Worm (Caenorhabditis elegans): Measurements from ENCODE around the gene ssup-72.

Gene ssup-72

ce11 chrII:6744648-6745047, 31.8 kb upstream of the ssup-72 start, which contains the start of gene ins-15:
Gene ins-15, minus strand, starts transcription at chrII:6744748.
- TF ChIP-seq efl-1 (optimal IDR thresholded peaks at IDR 0.05) (no peak), efl-1 (GFP tag; optimal IDR thresholded peaks at IDR 0.05 in 1 of 2) (peak in 1 of 2 experiments; percentile 12), lir-3 (tag; optimal IDR thresholded peaks at IDR 0.05; ENCODE audit: poor library complexity) (no peak)

- TF ChIP-seq egl-13 (tag; optimal IDR thresholded peaks at IDR 0.05): peak; percentile 60
- TF ChIP-seq F16B12.6 (tag; optimal IDR thresholded peaks at IDR 0.05): no peak
- TF ChIP-seq isw-1 (GFP tag; IDR thresholded peaks at IDR 0.05): no peak
- no peak for TF ChIP-seq alr-1 (tag; optimal IDR thresholded peaks at IDR 0.05; ENCODE audit: borderline replicate concordance)
- no peak for TF ChIP-seq nhr-76 (tag; optimal IDR thresholded peaks at IDR 0.05)
- TF ChIP-seq vab-15 (tag; optimal IDR thresholded peaks at IDR 0.05): no peak
- no peak for TF ChIP-seq irx-1 (tag; optimal IDR thresholded peaks at IDR 0.05)
- peak; percentile 28 for TF ChIP-seq sox-4 (tag; optimal IDR thresholded peaks at IDR 0.05)
- TF ChIP-seq nhr-71 (tag; optimal IDR thresholded peaks at IDR 0.05): peak; percentile 53
- TF ChIP-seq C04F5.9 (tag; optimal IDR thresholded peaks at IDR 0.05): no peak
- TF ChIP-seq lsy-2 (tag; optimal IDR thresholded peaks at IDR 0.05): no peak
- TF ChIP-seq efl-1 (optimal IDR thresholded peaks at IDR 0.05): no peak
- TF ChIP-seq efl-1 (GFP tag; optimal IDR thresholded peaks at IDR 0.05 in 1 of 2): peak in 1 of 2 experiments; percentile 75
- TF ChIP-seq fkh-8 (tag; optimal IDR thresholded peaks at IDR 0.05): peak; percentile 80
- TF ChIP-seq lin-13 (GFP tag; optimal IDR thresholded peaks at IDR 0.05): no peak
- peak; percentile 50 for TF ChIP-seq pax-3 (tag; optimal IDR thresholded peaks at IDR 0.05)
- peak; percentile 96 for TF ChIP-seq dsc-1 (tag; optimal IDR thresholded peaks at IDR 0.05)
- TF ChIP-seq ztf-11 (tag; optimal IDR thresholded peaks at IDR 0.05): no peak
- TF ChIP-seq nhr-20 (tag; optimal IDR thresholded peaks at IDR 0.05): peak; percentile 4
- TF ChIP-seq ets-5 (GFP tag; IDR thresholded peaks at IDR 0.05): no peak
- TF ChIP-seq fos-1 (tag; optimal IDR thresholded peaks at IDR 0.05): peak; percentile 33
- TF ChIP-seq dpl-1 (GFP tag; optimal IDR thresholded peaks at IDR 0.05): no peak
Measured at ce11 chrII:6745783-6746182, 30.6 kb upstream of the ssup-72 start, which contains the start of gene ins-14. Gene ins-14, minus strand, starts transcription at chrII:6745814.

- no peak for TF ChIP-seq dpl-1 (GFP tag; optimal IDR thresholded peaks at IDR 0.05)
- TF ChIP-seq nhr-237 (tag; optimal IDR thresholded peaks at IDR 0.05): no peak
- TF ChIP-seq ets-5 (GFP tag; IDR thresholded peaks at IDR 0.05): no peak
- TF ChIP-seq mep-1 (tag; optimal IDR thresholded peaks at IDR 0.05): no peak
- TF ChIP-seq nhr-90 (tag; optimal IDR thresholded peaks at IDR 0.05; ENCODE audit: poor library complexity): no peak
- TF ChIP-seq hpl-2 (GFP tag; optimal IDR thresholded peaks at IDR 0.05): no peak
- no peak for TF ChIP-seq ceh-63 (GFP tag; optimal IDR thresholded peaks at IDR 0.05)
- no peak for TF ChIP-seq sox-4 (tag; optimal IDR thresholded peaks at IDR 0.05)
- TF ChIP-seq swsn-7 (tag; optimal IDR thresholded peaks at IDR 0.05): no peak
Measured at ce11 chrII:6746404-6746803, 30.0 kb upstream of the ssup-72 start, which contains the start of gene F41G3.5. Gene F41G3.5, plus strand, starts transcription at chrII:6746704.

- TF ChIP-seq ceh-8 (GFP tag; optimal IDR thresholded peaks at IDR 0.05): no peak
- no peak for TF ChIP-seq zip-4 (GFP tag; optimal IDR thresholded peaks at IDR 0.05)
- no peak for TF ChIP-seq ceh-90 (tag; optimal IDR thresholded peaks at IDR 0.05)
- no peak for TF ChIP-seq sup-37 (GFP tag; optimal IDR thresholded peaks at IDR 0.05)
- TF ChIP-seq mep-1 (tag; optimal IDR thresholded peaks at IDR 0.05): no peak
- no peak for TF ChIP-seq nhr-19 (GFP tag; conservative IDR thresholded peaks at IDR 0.05)
- TF ChIP-seq fos-1 (tag; optimal IDR thresholded peaks at IDR 0.05): no peak
Measured at ce11 chrII:6749422-6749821, 27.0 kb upstream of the ssup-72 start, which contains the start of gene F41G3.10. Gene F41G3.10, minus strand, starts transcription at chrII:6749522.

- TF ChIP-seq aly-2 (tag; optimal IDR thresholded peaks at IDR 0.05): no peak
- no peak for TF ChIP-seq ztf-11 (tag; optimal IDR thresholded peaks at IDR 0.05)
Measured at ce11 chrII:6750929-6751328, 25.5 kb upstream of the ssup-72 start, which contains the start of gene F41G3.20. Gene F41G3.20, minus strand, starts transcription at chrII:6751029.
